Worm (Caenorhabditis elegans) whole organism, L2 larva: ENCODE data around the gene F32D8.8.

Experiments
- ama-1 ChIP-seq: fragments of 150-350 bp; optimal IDR thresholded peaks from 2 replicates; lab custom pipeline; 2018; ENCODE audit warnings: inconsistent platforms
- ceh-16 ChIP-seq: fragments of 150-350 bp; optimal IDR thresholded peaks from 2 replicates; lab custom pipeline; 2014; ENCODE audit warnings: missing biosample characterization, missing genetic modification characterization
- nhr-129 ChIP-seq: fragments of 150-350 bp; optimal IDR thresholded peaks from 2 replicates; lab custom pipeline; 2014; ENCODE audit warnings: missing biosample characterization, missing genetic modification characterization
- nhr-25 ChIP-seq: fragments of 150-350 bp; sonication (generic microtip); optimal IDR thresholded peaks from 3 replicates; lab custom pipeline; 2014; ENCODE audit warnings: missing biosample characterization, missing genetic modification characterization
- nhr-77 ChIP-seq: fragments of 150-350 bp; optimal IDR thresholded peaks from 2 replicates; lab custom pipeline; 2014; ENCODE audit warnings: missing biosample characterization, missing genetic modification characterization

- TF ChIP-seq ceh-16 (tag; lab: Kevin White, UChicago), result no peak
- no peak for TF ChIP-seq ama-1 (lab: Kevin White, UChicago)
- TF ChIP-seq nhr-77, result no peak
- TF ChIP-seq nhr-25 (tag; lab: Kevin White, UChicago), result no peak
- no peak for TF ChIP-seq nhr-129 (tag; lab: Kevin White, UChicago)
Measured at ce11 chrV:10909959-10910358, 7.4 kb upstream of the F32D8.8 start.
